Worm (Caenorhabditis elegans): Measurements from ENCODE around the gene C37H5.14.

DNA sequence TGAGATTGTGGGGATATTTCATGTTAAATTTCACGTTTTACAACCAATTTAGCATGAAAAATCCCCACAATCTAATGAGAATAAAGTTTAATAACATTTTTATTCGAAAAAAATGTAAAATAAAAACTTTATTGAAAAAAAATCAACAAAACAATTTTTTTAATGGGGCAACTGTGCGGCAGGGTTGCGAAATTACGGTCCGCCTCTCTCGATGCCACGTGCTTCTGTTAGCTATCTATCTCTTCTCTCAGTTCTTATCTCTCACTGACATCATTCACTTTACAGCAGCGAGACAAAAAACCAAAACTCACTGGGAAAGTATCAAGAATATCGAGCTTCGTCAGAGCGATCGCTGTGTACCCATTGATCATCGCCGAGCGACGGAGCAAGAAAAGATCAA lies 13.6 kb downstream of the C37H5.14 start:
- no peak for TF ChIP-seq lin-39 (tag; optimal IDR thresholded peaks at IDR 0.05)
- no peak for TF ChIP-seq elt-3 (tag; optimal IDR thresholded peaks at IDR 0.05)
- TF ChIP-seq R02D3.7 (tag; optimal IDR thresholded peaks at IDR 0.05) = no peak
- no peak for TF ChIP-seq snpc-4 (tag; optimal IDR thresholded peaks at IDR 0.05)
- no peak for TF ChIP-seq lin-13 (GFP tag; optimal IDR thresholded peaks at IDR 0.05)
- no peak for TF ChIP-seq zag-1 (tag; optimal IDR thresholded peaks at IDR 0.05)
- no peak for TF ChIP-seq nhr-237 (tag; optimal IDR thresholded peaks at IDR 0.05)
- TF ChIP-seq ztf-1 (GFP tag; conservative IDR thresholded peaks at IDR 0.05) = no peak
- peak; percentile 15 for TF ChIP-seq fos-1 (tag; optimal IDR thresholded peaks at IDR 0.05)
- peak in 1 of 2 experiments; percentile 12 for TF ChIP-seq lsy-2 (tag; optimal IDR thresholded peaks at IDR 0.05)
- no peak for TF ChIP-seq nhr-23 (tag; optimal IDR thresholded peaks at IDR 0.05)
- no peak for TF ChIP-seq ZK546.5 (tag; optimal IDR thresholded peaks at IDR 0.05)
- TF ChIP-seq elt-1 (tag; optimal IDR thresholded peaks at IDR 0.05) = no peak
- no peak for TF ChIP-seq unc-62 (GFP tag; optimal IDR thresholded peaks at IDR 0.05)

All from whole organism, L2 larva.